Worm (Caenorhabditis elegans) whole organism, L4/young adult: Measurements from ENCODE around the gene str-217.

Source experiments
- W03F9.2 ChIP-seq: fragments of 150-350 bp; optimal IDR thresholded peaks from 2 replicates; lab custom pipeline; 2014; ENCODE audit warnings: missing biosample characterization, missing genetic modification characterization
- dao-5 ChIP-seq: sonication (generic microtip); optimal IDR thresholded peaks from 2 replicates; lab custom pipeline; 2016; ENCODE audit warnings: missing genotype, missing genetic modification characterization, moderate library complexity, missing compliant biosample characterization
- him-1 ChIP-seq: sonication (generic microtip); optimal IDR thresholded peaks from 2 replicates; lab custom pipeline; 2016; ENCODE audit warnings: missing genotype, missing genetic modification reagents, missing genetic modification characterization, missing compliant biosample characterization

ce11 chrV:17030430-17030829 lies 30.3 kb upstream of the str-217 start:
- no peak for TF ChIP-seq him-1
- TF ChIP-seq dao-5 (tag; lab: Kevin White, UChicago): no peak
- TF ChIP-seq W03F9.2 (tag; lab: Kevin White, UChicago): no peak
